Fruit fly (Drosophila melanogaster): Measurements from ENCODE around the gene CG12783.
A peak's percentile ranks its signal among the peaks of the same experiment; 100 is the strongest.

Gene CG12783

DNA sequence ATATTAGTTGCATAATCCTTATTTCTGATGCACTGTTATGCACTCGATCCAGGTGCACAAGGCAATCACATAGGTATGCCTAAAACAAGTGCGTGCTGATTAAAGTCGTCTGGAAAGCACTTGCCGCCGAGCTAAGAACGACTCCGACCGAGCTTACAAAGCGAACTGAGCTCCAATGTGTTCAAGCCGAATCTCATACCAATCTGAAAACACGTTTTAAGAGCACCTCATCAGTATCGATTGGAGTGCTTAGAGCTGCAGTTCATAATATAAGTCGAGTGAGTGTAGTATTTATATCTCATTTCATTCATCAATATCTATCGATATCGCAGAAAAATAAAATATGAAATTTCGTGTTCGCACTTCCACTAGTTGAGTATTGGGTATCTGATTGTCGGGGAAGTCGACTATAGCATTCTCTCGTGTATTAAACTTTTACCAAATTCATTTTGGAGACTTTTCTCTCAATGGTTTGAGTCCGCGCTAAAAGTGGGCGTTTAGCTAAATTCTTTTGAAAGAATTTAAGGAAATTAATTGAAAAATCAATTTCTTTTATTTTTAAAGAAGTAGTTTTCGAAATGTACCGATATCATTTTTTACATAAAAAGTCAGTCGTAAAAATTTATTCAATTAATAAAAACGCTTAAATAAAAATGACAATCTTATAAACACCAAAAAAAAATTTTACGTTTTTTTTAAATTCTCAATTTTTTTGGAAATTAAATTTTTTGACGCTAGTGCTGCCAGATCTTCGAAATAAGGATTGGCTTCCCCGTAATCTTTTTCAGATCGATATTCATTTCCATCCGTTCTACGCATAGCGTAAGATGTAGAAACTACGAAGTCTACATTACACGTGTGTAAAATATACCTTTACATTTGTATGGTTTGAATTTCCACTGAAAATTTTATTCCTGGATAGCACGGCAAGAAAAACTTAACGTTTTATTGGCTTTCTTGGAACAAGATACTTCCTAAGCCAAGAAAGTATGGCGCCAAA, 42.6 kb upstream of the CG12783 start, which contains the start of gene modSP (continued):
- peak; percentile 47 for TF ChIP-seq OdsH (GFP tag; optimal IDR thresholded peaks at IDR 0.05)
- peak; percentile 51 for TF ChIP-seq vri (GFP tag; optimal IDR thresholded peaks at IDR 0.05)
- no peak for TF ChIP-seq dac (GFP tag; optimal IDR thresholded peaks at IDR 0.05)
- peak; percentile 44 for TF ChIP-seq Lpt (GFP tag; optimal IDR thresholded peaks at IDR 0.05)
- peak; percentile 58 for TF ChIP-seq CG31627 (GFP tag; optimal IDR thresholded peaks at IDR 0.05)
- TF ChIP-seq svp (GFP tag) = peak; percentile 87
- TF ChIP-seq CG8119 (GFP tag; IDR thresholded peaks at IDR 0.05) = peak; percentile 37; the same call in 1 of the 3 replicates
- TF ChIP-seq eg (GFP tag; IDR thresholded peaks at IDR 0.05) = no peak
- no peak; the same call in 1 of the 2 replicates for TF ChIP-seq Gug (GFP tag; IDR thresholded peaks at IDR 0.05)
- TF ChIP-seq esn (GFP tag; optimal IDR thresholded peaks at IDR 0.05) = peak; percentile 68
- TF ChIP-seq Hr4 (GFP tag; optimal IDR thresholded peaks at IDR 0.05) = peak; percentile 57
- TF ChIP-seq dsx (GFP tag; optimal IDR thresholded peaks at IDR 0.05; ENCODE audit: poor library complexity, severe bottlenecking) = peak; percentile 20
- peak; percentile 58 for TF ChIP-seq acj6 (GFP tag; optimal IDR thresholded peaks at IDR 0.05)
- TF ChIP-seq Sox14 (GFP tag; optimal IDR thresholded peaks at IDR 0.05) = peak; percentile 55
- peak; percentile 59 for TF ChIP-seq CG6854 (GFP tag; optimal IDR thresholded peaks at IDR 0.05)
- no peak for TF ChIP-seq CG11902 (GFP tag; optimal IDR thresholded peaks at IDR 0.05)
- TF ChIP-seq cyc (GFP tag; optimal IDR thresholded peaks at IDR 0.05) = peak; percentile 52
- TF ChIP-seq Met (GFP tag; optimal IDR thresholded peaks at IDR 0.05) = peak; percentile 64
- peak; percentile 19 for TF ChIP-seq net (GFP tag; optimal IDR thresholded peaks at IDR 0.05)
- peak; percentile 13; the same call in 1 of the 2 replicates for TF ChIP-seq CG15336 (GFP tag; IDR thresholded peaks at IDR 0.05)
- TF ChIP-seq CG11762 (GFP tag; optimal IDR thresholded peaks at IDR 0.05; ENCODE audit: insufficient read depth) = no peak
- peak; percentile 88 for TF ChIP-seq Eip78C (GFP tag)
- TF ChIP-seq Smox (GFP tag; optimal IDR thresholded peaks at IDR 0.05) = peak; percentile 49
- peak; percentile 63 for TF ChIP-seq CG9139 (GFP tag; optimal IDR thresholded peaks at IDR 0.05)

DNA sequence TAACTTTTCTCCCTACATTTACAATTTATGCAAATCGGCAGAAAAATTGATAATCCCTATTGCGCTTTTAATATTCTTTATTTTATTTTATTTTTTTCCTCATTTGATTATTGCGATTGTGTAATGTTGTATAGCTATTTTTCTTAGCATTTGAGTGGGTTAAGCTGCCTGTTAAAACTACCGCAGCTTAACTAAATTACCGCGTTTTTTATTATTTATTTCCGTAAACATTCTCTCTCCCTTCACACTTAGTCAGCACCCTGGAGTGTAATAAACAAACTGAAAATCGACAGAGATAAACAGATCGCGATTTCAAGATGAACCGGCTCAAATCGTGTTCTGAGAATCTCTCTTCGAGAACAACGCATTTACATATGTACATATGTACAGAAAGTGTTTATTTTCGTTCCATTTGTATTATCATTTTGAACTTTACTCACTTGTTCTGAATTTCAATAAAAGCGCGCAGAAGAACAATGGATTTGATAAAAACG, 41.8 kb upstream of the CG12783 start:
- no peak for TF ChIP-seq acj6 (GFP tag; optimal IDR thresholded peaks at IDR 0.05)
- no peak for TF ChIP-seq CG8319 (GFP tag; optimal IDR thresholded peaks at IDR 0.05)
- TF ChIP-seq cyc (GFP tag; optimal IDR thresholded peaks at IDR 0.05) = no peak
- TF ChIP-seq Ets96B (tag; optimal IDR thresholded peaks at IDR 0.05) = no peak
- no peak for TF ChIP-seq CG3919 (GFP tag; optimal IDR thresholded peaks at IDR 0.05)
- TF ChIP-seq esn (GFP tag; optimal IDR thresholded peaks at IDR 0.05) = no peak
- TF ChIP-seq CG16779 (tag; optimal IDR thresholded peaks at IDR 0.05) = no peak
- no peak for TF ChIP-seq CG6808 (GFP tag; optimal IDR thresholded peaks at IDR 0.05)
- no peak for TF ChIP-seq Eip78C (GFP tag)
- no peak for TF ChIP-seq Smox (GFP tag; optimal IDR thresholded peaks at IDR 0.05)
- peak; percentile 69 for TF ChIP-seq fkh (GFP tag; optimal IDR thresholded peaks at IDR 0.05)
- TF ChIP-seq CG10669 (GFP tag; optimal IDR thresholded peaks at IDR 0.05) = peak; percentile 50
- no peak for TF ChIP-seq Eip75B (GFP tag; optimal IDR thresholded peaks at IDR 0.05)

DNA sequence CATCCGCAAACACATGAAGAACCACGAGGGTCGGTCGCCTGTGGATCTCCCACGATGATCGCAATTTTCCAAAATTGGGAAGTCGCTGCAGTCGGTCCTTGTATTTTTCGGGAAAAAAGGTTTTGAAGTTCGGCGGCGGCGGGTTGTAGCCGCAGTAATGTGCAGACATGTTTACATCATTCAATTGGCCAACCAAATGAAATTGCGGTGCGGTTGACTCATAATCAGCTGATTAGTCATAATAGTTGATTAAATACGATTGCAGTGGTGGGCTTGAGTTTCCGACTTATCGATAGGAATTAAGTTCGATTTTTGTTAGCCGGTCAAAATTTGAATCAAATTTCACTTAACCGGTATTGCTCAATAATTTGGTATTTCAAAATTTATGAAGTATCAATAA, 38.9 kb upstream of the CG12783 start, which contains the start of gene CG14907:
TSS of gene CG14907 (minus strand) at position 229 of the 400 bp plus-strand sequence.
- TF ChIP-seq CG10669 (GFP tag; optimal IDR thresholded peaks at IDR 0.05) = no peak

DNA sequence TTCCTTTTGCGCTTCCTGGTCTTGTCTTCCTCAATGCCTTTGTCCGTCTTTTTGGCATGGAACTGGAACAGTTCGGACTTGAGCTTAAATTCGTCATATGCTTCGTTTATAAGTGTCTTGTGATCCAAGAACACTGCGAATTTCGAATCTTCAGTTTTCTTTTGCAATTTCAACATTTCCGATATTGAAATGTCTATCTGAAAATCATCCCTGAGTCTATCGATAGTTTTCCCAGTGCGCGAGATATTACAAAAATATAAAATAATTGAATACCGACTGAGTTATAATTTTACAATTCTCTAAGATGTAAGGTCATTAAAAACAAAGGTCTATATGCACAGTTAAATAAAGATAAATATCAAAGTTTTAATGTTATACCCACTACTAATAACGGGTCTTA, 37.8 kb upstream of the CG12783 start, which contains the start of gene Mettl4:
TSS of gene Mettl4 (minus strand) at position 208 of the 400 bp plus-strand sequence.
- peak; percentile 34 for TF ChIP-seq Eip78C (GFP tag)
- no peak for TF ChIP-seq Met (GFP tag; optimal IDR thresholded peaks at IDR 0.05)

Measured in whole organism, prepupa.